Worm (Caenorhabditis elegans): Measurements from ENCODE around the gene flp-11.

flp-11 gene

ce11 chrX:4694611-4695370 lies 16.9 kb upstream of the flp-11 start:
- no peak for TF ChIP-seq nhr-21 (tag; optimal IDR thresholded peaks at IDR 0.05)
- TF ChIP-seq nhr-25 (tag; optimal IDR thresholded peaks at IDR 0.05), result peak; percentile 41

- TF ChIP-seq elt-3 (tag; optimal IDR thresholded peaks at IDR 0.05) (no peak), nhr-6 (tag; optimal IDR thresholded peaks at IDR 0.05) (no peak), ceh-82 (tag; optimal IDR thresholded peaks at IDR 0.05) (no peak), fos-1 (tag; optimal IDR thresholded peaks at IDR 0.05) (no peak), lin-39 (tag; optimal IDR thresholded peaks at IDR 0.05) (no peak), ztf-4 (tag; optimal IDR thresholded peaks at IDR 0.05) (no peak)
Observed at ce11 chrX:4691148-4691773, 13.3 kb upstream of the flp-11 start, which contains the start of gene K02G10.5. TSS of gene K02G10.5 (minus strand) at chrX:4691198.

DNA sequence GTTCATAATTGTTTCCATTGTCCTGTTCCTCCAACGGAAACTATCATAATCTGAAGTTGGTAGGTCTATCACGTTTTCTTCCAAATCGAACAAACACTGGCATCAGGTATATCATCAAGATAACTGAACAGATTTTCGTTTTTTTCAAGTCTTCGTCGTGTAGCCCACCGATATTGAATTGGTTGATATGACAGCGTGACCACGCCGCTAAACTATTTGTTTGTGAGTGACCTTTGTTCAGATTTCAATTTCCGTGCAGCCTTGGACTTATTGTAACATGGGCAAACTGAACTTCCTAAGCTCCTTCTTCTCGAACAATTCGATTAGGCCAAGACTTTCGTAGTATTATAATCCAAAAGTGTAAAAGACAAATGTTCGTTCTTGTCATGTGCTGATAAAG lies 7.7 kb upstream of the flp-11 start:
- no peak for TF ChIP-seq ztf-1 (GFP tag; conservative IDR thresholded peaks at IDR 0.05)
- no peak for TF ChIP-seq alr-1 (tag; optimal IDR thresholded peaks at IDR 0.05)
- no peak for TF ChIP-seq egl-27 (tag; optimal IDR thresholded peaks at IDR 0.05)
- TF ChIP-seq mbf-1 (tag; optimal IDR thresholded peaks at IDR 0.05), result no peak

DNA sequence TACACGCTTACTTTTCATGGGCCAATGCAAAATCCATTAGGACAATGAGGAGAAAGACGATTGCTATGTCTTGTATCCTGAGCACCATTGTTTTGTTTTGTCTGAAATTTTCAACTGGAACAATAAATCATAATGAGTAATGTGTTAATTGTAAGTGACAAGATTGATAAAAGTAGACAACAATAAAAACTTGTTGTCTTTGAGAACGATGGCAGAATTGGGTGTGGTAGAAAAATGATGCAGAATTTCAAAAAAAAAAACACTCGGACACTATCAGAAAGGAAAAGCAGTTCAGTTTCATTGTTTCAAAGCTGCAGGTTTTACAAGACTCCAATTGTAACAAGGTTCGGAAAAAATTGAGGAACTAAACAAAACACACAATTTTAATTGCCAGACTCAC lies 4.7 kb upstream of the flp-11 start, which contains the start of gene K02G10.15:
Gene K02G10.15, minus strand, starts transcription at position 101 of the 400 bp plus-strand sequence.
- TF ChIP-seq unc-55 (GFP tag; optimal IDR thresholded peaks at IDR 0.05), result no peak
- TF ChIP-seq sma-9 (GFP tag; optimal IDR thresholded peaks at IDR 0.05), result no peak
- TF ChIP-seq sma-9 (tag; optimal IDR thresholded peaks at IDR 0.05), result no peak
- TF ChIP-seq alr-1 (tag; optimal IDR thresholded peaks at IDR 0.05), result no peak
- TF ChIP-seq nhr-77 (tag; optimal IDR thresholded peaks at IDR 0.05), result no peak
- TF ChIP-seq mbf-1 (tag; optimal IDR thresholded peaks at IDR 0.05), result no peak
- TF ChIP-seq lin-39 (tag; optimal IDR thresholded peaks at IDR 0.05), result no peak
- TF ChIP-seq unc-62 (GFP tag; optimal IDR thresholded peaks at IDR 0.05), result no peak
- TF ChIP-seq ama-1 (optimal IDR thresholded peaks at IDR 0.05), result no peak
- TF ChIP-seq lin-11 (tag; optimal IDR thresholded peaks at IDR 0.05), result no peak
- no peak for TF ChIP-seq ZK546.5 (tag; optimal IDR thresholded peaks at IDR 0.05)
- no peak for TF ChIP-seq F13H6.1 (tag; optimal IDR thresholded peaks at IDR 0.05)
- no peak for TF ChIP-seq sma-3 (GFP tag; optimal IDR thresholded peaks at IDR 0.05)
- TF ChIP-seq dmd-4 (tag; optimal IDR thresholded peaks at IDR 0.05), result no peak
- no peak for TF ChIP-seq Y55F3AM.14 (GFP tag; optimal IDR thresholded peaks at IDR 0.05)
- TF ChIP-seq zag-1 (tag; optimal IDR thresholded peaks at IDR 0.05), result no peak
- no peak for TF ChIP-seq egl-27 (tag; optimal IDR thresholded peaks at IDR 0.05)
- no peak for TF ChIP-seq nhr-129 (tag; optimal IDR thresholded peaks at IDR 0.05)
- TF ChIP-seq ztf-11 (tag; optimal IDR thresholded peaks at IDR 0.05), result no peak

ce11 chrX:4676702-4677101 lies 1.2 kb downstream of the flp-11 start:
- no peak for TF ChIP-seq lin-11 (tag; optimal IDR thresholded peaks at IDR 0.05)
- TF ChIP-seq mdl-1 (tag; optimal IDR thresholded peaks at IDR 0.05), result no peak
- no peak for TF ChIP-seq nhr-237 (tag; optimal IDR thresholded peaks at IDR 0.05)
- TF ChIP-seq lin-13 (GFP tag; optimal IDR thresholded peaks at IDR 0.05), result no peak

DNA sequence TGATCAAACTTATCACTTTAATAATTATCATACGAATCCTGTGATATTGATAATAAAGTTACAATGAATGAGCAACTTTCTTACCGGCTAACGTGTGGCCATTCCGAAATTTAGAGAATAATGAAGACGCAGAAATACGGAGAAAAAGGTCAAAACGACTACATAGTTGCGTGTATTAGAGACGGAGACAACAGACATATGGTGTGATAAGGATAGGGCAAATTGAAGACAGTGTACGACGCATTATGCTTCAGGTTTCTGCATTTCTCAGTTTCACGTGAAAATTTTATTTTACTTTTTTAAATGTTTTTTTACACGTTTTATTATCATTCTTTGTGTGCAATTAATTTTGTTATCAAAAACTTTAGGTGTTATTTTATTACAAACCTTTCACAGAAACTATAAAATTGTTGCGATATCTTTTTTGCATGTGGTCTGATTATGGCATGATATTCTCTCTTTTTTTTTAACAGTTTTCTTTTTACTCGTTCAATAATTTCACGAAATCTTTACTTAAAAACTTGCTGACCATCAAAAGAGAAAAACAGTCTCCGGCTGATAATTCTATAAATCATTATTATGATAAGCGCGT lies 4.7 kb downstream of the flp-11 start, which contains the start of gene tmem-135:
Gene tmem-135, plus strand, starts transcription at position 542 of the 592 bp plus-strand sequence.
- TF ChIP-seq sma-9 (GFP tag; optimal IDR thresholded peaks at IDR 0.05) (peak; percentile 26), sma-9 (tag; optimal IDR thresholded peaks at IDR 0.05) (no peak), mbf-1 (tag; optimal IDR thresholded peaks at IDR 0.05) (no peak)

Data from whole organism, L2 larva.